Worm (Caenorhabditis elegans) whole organism, L4/young adult: Measurements from ENCODE around the gene pole-2.

Source experiments
- W03F9.2 ChIP-seq: fragments of 150-350 bp; optimal IDR thresholded peaks from 2 replicates; lab custom pipeline; 2014; ENCODE audit warnings: missing biosample characterization, missing genetic modification characterization
- dao-5 ChIP-seq: sonication (generic microtip); optimal IDR thresholded peaks from 2 replicates; lab custom pipeline; 2016; ENCODE audit warnings: missing genotype, missing genetic modification characterization, moderate library complexity, missing compliant biosample characterization
- him-1 ChIP-seq: sonication (generic microtip); optimal IDR thresholded peaks from 2 replicates; lab custom pipeline; 2016; ENCODE audit warnings: missing genotype, missing genetic modification reagents, missing genetic modification characterization, missing compliant biosample characterization

DNA sequence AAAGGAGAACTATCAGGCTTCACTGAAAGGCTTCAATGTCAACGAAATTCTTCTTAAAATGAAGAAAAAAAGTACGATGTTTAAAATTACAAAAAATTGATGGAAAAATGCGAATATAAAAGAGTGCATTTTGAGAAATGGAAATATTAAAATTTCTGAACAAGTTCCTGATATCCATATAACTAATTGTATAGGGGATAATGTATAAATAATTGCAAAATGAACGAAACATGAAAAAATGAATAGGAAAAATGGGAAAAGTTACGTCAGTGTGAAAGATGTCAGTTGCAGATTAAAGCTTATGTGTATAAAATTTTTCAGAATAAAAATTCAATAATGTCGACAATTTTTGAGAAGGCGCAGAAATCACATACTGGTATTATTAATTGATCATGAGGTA lies 21.6 kb upstream of the pole-2 start:
- no peak for TF ChIP-seq dao-5 (tag; lab: Kevin White, UChicago)
- no peak for TF ChIP-seq him-1 (tag; lab: Kevin White, UChicago)
- no peak for TF ChIP-seq W03F9.2 (tag; lab: Kevin White, UChicago)
